Worm (Caenorhabditis elegans): ENCODE measurements around the gene F26D2.10.
"Not testable (repeated sequence)": the region's sequence is repeated elsewhere in the genome, so short reads cannot be mapped to it uniquely, and the experiment has no call there.

Gene F26D2.10

ce11 chrV:16390655-16391054, 38.7 kb downstream of the F26D2.10 start, which contains the start of gene gst-44:
TSS of gene gst-44 (plus strand) at chrV:16390891.
- TF ChIP-seq elt-3 (tag; optimal IDR thresholded peaks at IDR 0.05) (no peak), ceh-43 (GFP tag; optimal IDR thresholded peaks at IDR 0.05) (no peak), nhr-12 (tag; optimal IDR thresholded peaks at IDR 0.05) (no peak), snpc-4 (tag; optimal IDR thresholded peaks at IDR 0.05) (no peak), blmp-1 (tag; optimal IDR thresholded peaks at IDR 0.05) (no peak), zip-8 (tag; optimal IDR thresholded peaks at IDR 0.05) (no peak), nhr-237 (tag; optimal IDR thresholded peaks at IDR 0.05) (no peak), ceh-39 (tag; optimal IDR thresholded peaks at IDR 0.05) (no peak), flh-1 (GFP tag; optimal IDR thresholded peaks at IDR 0.05) (no peak), drap-1 (GFP tag; optimal IDR thresholded peaks at IDR 0.05) (no peak), mep-1 (tag; optimal IDR thresholded peaks at IDR 0.05) (no peak), mab-5 (tag; optimal IDR thresholded peaks at IDR 0.05) (no peak), unc-62 (GFP tag; optimal IDR thresholded peaks at IDR 0.05) (no peak), ces-1 (GFP tag; optimal IDR thresholded peaks at IDR 0.05) (no peak)

ce11 chrV:16388268-16388667, 41.1 kb downstream of the F26D2.10 start, which contains the start of gene sri-65:
TSS of gene sri-65 (minus strand) at chrV:16388368.
- TF ChIP-seq bed-3 (GFP tag; optimal IDR thresholded peaks at IDR 0.05) (no peak), mab-5 (tag; optimal IDR thresholded peaks at IDR 0.05) (no peak), elt-3 (tag; optimal IDR thresholded peaks at IDR 0.05) (no peak), lin-13 (tag; optimal IDR thresholded peaks at IDR 0.05) (no peak), nhr-237 (tag; optimal IDR thresholded peaks at IDR 0.05) (no peak), flh-1 (GFP tag; optimal IDR thresholded peaks at IDR 0.05) (no peak), hlh-1 (tag; optimal IDR thresholded peaks at IDR 0.05) (no peak)

ce11 chrV:16383729-16384128, 45.7 kb downstream of the F26D2.10 start, which contains the start of gene F13A7.7:
TSS of gene F13A7.7 (minus strand) at chrV:16383829.
- not testable (repeated sequence) for TF ChIP-seq pha-4 (tag; optimal IDR thresholded peaks at IDR 0.05); mab-5 (tag; optimal IDR thresholded peaks at IDR 0.05); unc-120 (tag; optimal IDR thresholded peaks at IDR 0.05; ENCODE audit: poor library complexity, severe bottlenecking)

- TF ChIP-seq blmp-1 (tag; optimal IDR thresholded peaks at IDR 0.05) (no peak), unc-39 (tag; optimal IDR thresholded peaks at IDR 0.05) (no peak), nhr-28 (tag; optimal IDR thresholded peaks at IDR 0.05) (no peak), nhr-237 (tag; optimal IDR thresholded peaks at IDR 0.05) (no peak), elt-1 (tag; optimal IDR thresholded peaks at IDR 0.05; ENCODE audit: borderline replicate concordance, insufficient read depth) (no peak), mep-1 (tag; optimal IDR thresholded peaks at IDR 0.05) (no peak), mls-2 (tag; optimal IDR thresholded peaks at IDR 0.05) (no peak), cnd-1 (tag; optimal IDR thresholded peaks at IDR 0.05) (no peak), ham-2 (GFP tag; optimal IDR thresholded peaks at IDR 0.05) (no peak), bed-3 (GFP tag; optimal IDR thresholded peaks at IDR 0.05) (no peak), flh-1 (GFP tag; optimal IDR thresholded peaks at IDR 0.05) (no peak), sptf-1 (tag; optimal IDR thresholded peaks at IDR 0.05) (no peak), unc-62 (GFP tag; optimal IDR thresholded peaks at IDR 0.05) (no peak)
These were observed 46.5 kb downstream of the F26D2.10 start for ce11 chrV:16382949-16383348.

ce11 chrV:16377849-16378248, 51.6 kb downstream of the F26D2.10 start, which contains the start of gene F13A7.1:
TSS of gene F13A7.1 (minus strand) at chrV:16377949.
- TF ChIP-seq ceh-39 (tag; optimal IDR thresholded peaks at IDR 0.05) (no peak), pha-4 (tag; optimal IDR thresholded peaks at IDR 0.05) (no peak), elt-3 (tag; optimal IDR thresholded peaks at IDR 0.05) (no peak), unc-39 (tag; optimal IDR thresholded peaks at IDR 0.05) (no peak), nhr-12 (tag; optimal IDR thresholded peaks at IDR 0.05) (no peak), lin-32 (GFP tag; optimal IDR thresholded peaks at IDR 0.05) (no peak), hlh-1 (tag; optimal IDR thresholded peaks at IDR 0.05) (no peak), flh-1 (GFP tag; optimal IDR thresholded peaks at IDR 0.05) (no peak), ceh-83 (GFP tag; optimal IDR thresholded peaks at IDR 0.05) (no peak), nhr-76 (tag; optimal IDR thresholded peaks at IDR 0.05) (no peak), zip-8 (tag; optimal IDR thresholded peaks at IDR 0.05) (no peak), blmp-1 (tag; optimal IDR thresholded peaks at IDR 0.05) (no peak), lsy-2 (tag; optimal IDR thresholded peaks at IDR 0.05) (no peak), cnd-1 (tag; optimal IDR thresholded peaks at IDR 0.05) (no peak)

ce11 chrV:16377188-16377587, 52.2 kb downstream of the F26D2.10 start:
- TF ChIP-seq ceh-83 (GFP tag; optimal IDR thresholded peaks at IDR 0.05) (no peak), drap-1 (GFP tag; optimal IDR thresholded peaks at IDR 0.05) (no peak)
